Fruit fly (Drosophila melanogaster) whole organism, prepupa: ENCODE data around the gene Nthl1.

ENCODE experiments used
- Blimp-1 ChIP-seq: fragments of 200-800 bp; sonication (Bioruptor generic); optimal IDR thresholded peaks from 3 replicates; lab custom pipeline; 2017; ENCODE audit warnings: missing biosample characterization, missing genetic modification characterization, mild to moderate bottlenecking, moderate library complexity, missing genetic modification reagents
- CG10631 ChIP-seq: fragments of 200-800 bp; sonication (Bioruptor generic); optimal IDR thresholded peaks from 2 replicates; lab custom pipeline; 2016; ENCODE audit warnings: missing biosample characterization, missing genetic modification characterization
- CG11762 ChIP-seq: fragments of 200-800 bp; sonication (Bioruptor generic); optimal IDR thresholded peaks from 3 replicates; lab custom pipeline; 2016; ENCODE audit warnings: missing biosample characterization, missing genetic modification characterization; ENCODE audit not compliant: insufficient read depth
- CG15336 ChIP-seq: fragments of 200-800 bp; sonication (Bioruptor generic); IDR thresholded peaks from 2 replicates; pipeline ENCODE4 v1.3.6; 2022; ENCODE audit warnings: missing biosample characterization, missing genetic modification characterization
- CG1621 ChIP-seq: fragments of 200-800 bp; sonication (Bioruptor generic); optimal IDR thresholded peaks from 3 replicates; lab custom pipeline; 2018; ENCODE audit warnings: missing biosample characterization, mild to moderate bottlenecking, missing genetic modification characterization
- CG16779 ChIP-seq: fragments of 200-800 bp; sonication (Bioruptor generic); optimal IDR thresholded peaks from 3 replicates; lab custom pipeline; 2017; ENCODE audit warnings: missing biosample characterization, mild to moderate bottlenecking, missing genetic modification characterization
- CG3032 ChIP-seq: fragments of 200-800 bp; optimal IDR thresholded peaks from 2 replicates; lab custom pipeline; 2019; ENCODE audit warnings: missing biosample characterization, mild to moderate bottlenecking, missing genetic modification characterization, moderate library complexity
- CG31627 ChIP-seq: fragments of 200-800 bp; sonication (Bioruptor generic); optimal IDR thresholded peaks from 3 replicates; lab custom pipeline; 2016; ENCODE audit warnings: missing biosample characterization, missing genetic modification characterization
- CG32006 ChIP-seq: fragments of 200-800 bp; sonication (Bioruptor generic); optimal IDR thresholded peaks from 3 replicates; lab custom pipeline; 2017; ENCODE audit warnings: missing biosample characterization, mild to moderate bottlenecking, missing genetic modification characterization
- CG34406 ChIP-seq: fragments of 200-800 bp; sonication (Bioruptor generic); optimal IDR thresholded peaks from 3 replicates; lab custom pipeline; 2016; ENCODE audit warnings: missing biosample characterization, missing genetic modification characterization
- CG3919 ChIP-seq: fragments of 200-800 bp; sonication (Bioruptor generic); optimal IDR thresholded peaks from 3 replicates; lab custom pipeline; 2016; ENCODE audit warnings: missing biosample characterization, missing genetic modification characterization
- CG6163 ChIP-seq: fragments of 200-800 bp; sonication (Bioruptor generic); IDR thresholded peaks from 3 replicates; pipeline ENCODE4 v1.3.6; 2022; ENCODE audit warnings: missing biosample characterization, missing genetic modification characterization
- CG6276 ChIP-seq: fragments of 200-800 bp; sonication (Bioruptor generic); optimal IDR thresholded peaks from 2 replicates; lab custom pipeline; 2017; ENCODE audit warnings: missing biosample characterization, mild to moderate bottlenecking, missing genetic modification characterization
- CG6792 ChIP-seq: fragments of 200-800 bp; sonication (Bioruptor generic); optimal IDR thresholded peaks from 3 replicates; lab custom pipeline; 2016; ENCODE audit warnings: missing biosample characterization, missing genetic modification characterization
- CG6808 ChIP-seq: fragments of 200-800 bp; sonication (Bioruptor generic); optimal IDR thresholded peaks from 3 replicates; lab custom pipeline; 2017; ENCODE audit warnings: missing biosample characterization, missing genetic modification characterization, mild to moderate bottlenecking, moderate library complexity, missing genetic modification reagents
- CG7368 ChIP-seq: fragments of 200-800 bp; sonication (Bioruptor generic); optimal IDR thresholded peaks from 3 replicates; lab custom pipeline; 2016; ENCODE audit warnings: missing biosample characterization, missing genetic modification characterization
- CG8119 ChIP-seq: fragments of 200-800 bp; sonication (Bioruptor generic); IDR thresholded peaks from 3 replicates; pipeline ENCODE4 v1.3.6; 2022; ENCODE audit warnings: missing biosample characterization, missing genetic modification characterization
- CG8319 ChIP-seq: fragments of 200-800 bp; sonication (Bioruptor generic); optimal IDR thresholded peaks from 3 replicates; lab custom pipeline; 2016; ENCODE audit warnings: missing biosample characterization, missing genetic modification characterization
- CG8632 ChIP-seq: fragments of 200-800 bp; sonication (Bioruptor generic); optimal IDR thresholded peaks from 3 replicates; lab custom pipeline; 2016; ENCODE audit warnings: missing biosample characterization, missing genetic modification characterization
- CG9139 ChIP-seq: fragments of 200-800 bp; sonication (Bioruptor generic); optimal IDR thresholded peaks from 3 replicates; lab custom pipeline; 2017; ENCODE audit warnings: missing biosample characterization, mild to moderate bottlenecking, missing genetic modification characterization
- Eip75B ChIP-seq: fragments of 200-800 bp; sonication (Bioruptor generic); optimal IDR thresholded peaks from 3 replicates; lab custom pipeline; 2016; ENCODE audit warnings: missing biosample characterization, missing genetic modification characterization
- Eip78C ChIP-seq: fragments of 200-800 bp; sonication (Bioruptor generic); peaks from one replicate; lab custom pipeline; 2016; ENCODE audit warnings: missing biosample characterization, missing genetic modification characterization
- Ets21C ChIP-seq: fragments of 200-800 bp; sonication (Bioruptor generic); optimal IDR thresholded peaks from 3 replicates; lab custom pipeline; 2016; ENCODE audit warnings: missing biosample characterization, missing genetic modification characterization
- Gug ChIP-seq: fragments of 200-800 bp; sonication (Bioruptor generic); IDR thresholded peaks from 2 replicates; pipeline ENCODE4 v1.3.6; 2022; ENCODE audit warnings: missing biosample characterization, missing genetic modification characterization
- Hr38 ChIP-seq: sonication (Bioruptor generic); optimal IDR thresholded peaks from 2 replicates; lab custom pipeline; 2016; ENCODE audit warnings: missing biosample characterization, missing genetic modification characterization
- Hr39 ChIP-seq: fragments of 200-800 bp; sonication (Bioruptor generic); optimal IDR thresholded peaks from 2 replicates; lab custom pipeline; 2016; ENCODE audit warnings: missing biosample characterization, missing genetic modification characterization
- Lpt ChIP-seq: fragments of 200-800 bp; sonication (Bioruptor generic); optimal IDR thresholded peaks from 3 replicates; lab custom pipeline; 2016; ENCODE audit warnings: missing biosample characterization, missing genetic modification characterization
- Met ChIP-seq: fragments of 200-800 bp; sonication (Bioruptor generic); optimal IDR thresholded peaks from 3 replicates; lab custom pipeline; 2016; ENCODE audit warnings: missing biosample characterization, missing genetic modification characterization
- OdsH ChIP-seq: fragments of 200-800 bp; sonication (Bioruptor generic); optimal IDR thresholded peaks from 3 replicates; lab custom pipeline; 2016; ENCODE audit warnings: missing biosample characterization, missing genetic modification characterization
- Smox ChIP-seq: fragments of 200-800 bp; sonication (Bioruptor generic); optimal IDR thresholded peaks from 3 replicates; lab custom pipeline; 2016; ENCODE audit warnings: missing biosample characterization, missing genetic modification characterization
- Sox102F ChIP-seq: fragments of 200-800 bp; sonication (Bioruptor generic); optimal IDR thresholded peaks from 2 replicates; lab custom pipeline; 2016; ENCODE audit warnings: missing biosample characterization, mild to moderate bottlenecking, missing genetic modification characterization
- Sox14 ChIP-seq: fragments of 200-800 bp; sonication (Bioruptor generic); optimal IDR thresholded peaks from 3 replicates; lab custom pipeline; 2016; ENCODE audit warnings: missing biosample characterization, missing genetic modification characterization
- Sox15 ChIP-seq: fragments of 200-800 bp; sonication (Bioruptor generic); optimal IDR thresholded peaks from 3 replicates; lab custom pipeline; 2016; ENCODE audit warnings: missing biosample characterization, missing genetic modification characterization
- acj6 ChIP-seq: fragments of 200-800 bp; sonication (Bioruptor generic); optimal IDR thresholded peaks from 3 replicates; lab custom pipeline; 2016; ENCODE audit warnings: missing biosample characterization, missing genetic modification characterization
- cyc ChIP-seq: fragments of 200-800 bp; sonication (Bioruptor generic); optimal IDR thresholded peaks from 3 replicates; lab custom pipeline; 2016; ENCODE audit warnings: missing biosample characterization, missing genetic modification characterization
- dac ChIP-seq: fragments of 200-800 bp; sonication (Bioruptor generic); optimal IDR thresholded peaks from 2 replicates; lab custom pipeline; 2017; ENCODE audit warnings: missing biosample characterization, mild to moderate bottlenecking, missing genetic modification characterization
- dsx ChIP-seq: fragments of 200-800 bp; optimal IDR thresholded peaks from 3 replicates; lab custom pipeline; 2019; ENCODE audit warnings: missing biosample characterization, mild to moderate bottlenecking, missing genetic modification characterization, moderate library complexity; ENCODE audit not compliant: poor library complexity, severe bottlenecking
- esn ChIP-seq: fragments of 200-800 bp; sonication (Bioruptor generic); optimal IDR thresholded peaks from 2 replicates; lab custom pipeline; 2016; ENCODE audit warnings: missing biosample characterization, mild to moderate bottlenecking, missing genetic modification characterization, moderate library complexity
- fkh ChIP-seq: fragments of 200-800 bp; sonication (Bioruptor generic); optimal IDR thresholded peaks from 3 replicates; lab custom pipeline; 2017; ENCODE audit warnings: missing biosample characterization, mild to moderate bottlenecking, missing genetic modification characterization, moderate library complexity
- lz ChIP-seq: fragments of 200-800 bp; sonication (Bioruptor generic); optimal IDR thresholded peaks from 3 replicates; lab custom pipeline; 2016; ENCODE audit warnings: missing biosample characterization, missing genetic modification characterization
- net ChIP-seq: fragments of 200-800 bp; sonication (Bioruptor generic); optimal IDR thresholded peaks from 3 replicates; lab custom pipeline; 2016; ENCODE audit warnings: missing biosample characterization, missing genetic modification characterization
- pdm3 ChIP-seq: fragments of 200-800 bp; sonication (Bioruptor generic); optimal IDR thresholded peaks from 3 replicates; lab custom pipeline; 2016; ENCODE audit warnings: missing biosample characterization, missing genetic modification characterization
- ss ChIP-seq, 2 experiments: fragments of 200-800 bp; sonication (Bioruptor generic); optimal IDR thresholded peaks; 2 replicates in 1 of 2; 3 replicates in 1 of 2; lab custom pipeline; 2017 to 2018; ENCODE audit warnings: mild to moderate bottlenecking in 2 of 2, missing biosample characterization in 2 of 2, missing genetic modification characterization in 2 of 2, moderate library complexity in 1 of 2
- svp ChIP-seq: fragments of 200-800 bp; sonication (Bioruptor generic); peaks from one replicate; lab custom pipeline; 2016; ENCODE audit warnings: missing biosample characterization, missing genetic modification characterization
- topi ChIP-seq: fragments of 200-800 bp; sonication (Bioruptor generic); optimal IDR thresholded peaks from 3 replicates; lab custom pipeline; 2016; ENCODE audit warnings: missing biosample characterization, missing genetic modification characterization
- vri ChIP-seq: fragments of 200-800 bp; sonication (Bioruptor generic); optimal IDR thresholded peaks from 3 replicates; lab custom pipeline; 2016; ENCODE audit warnings: missing biosample characterization, mild to moderate bottlenecking, missing genetic modification characterization

Nthl1 gene

DNA sequence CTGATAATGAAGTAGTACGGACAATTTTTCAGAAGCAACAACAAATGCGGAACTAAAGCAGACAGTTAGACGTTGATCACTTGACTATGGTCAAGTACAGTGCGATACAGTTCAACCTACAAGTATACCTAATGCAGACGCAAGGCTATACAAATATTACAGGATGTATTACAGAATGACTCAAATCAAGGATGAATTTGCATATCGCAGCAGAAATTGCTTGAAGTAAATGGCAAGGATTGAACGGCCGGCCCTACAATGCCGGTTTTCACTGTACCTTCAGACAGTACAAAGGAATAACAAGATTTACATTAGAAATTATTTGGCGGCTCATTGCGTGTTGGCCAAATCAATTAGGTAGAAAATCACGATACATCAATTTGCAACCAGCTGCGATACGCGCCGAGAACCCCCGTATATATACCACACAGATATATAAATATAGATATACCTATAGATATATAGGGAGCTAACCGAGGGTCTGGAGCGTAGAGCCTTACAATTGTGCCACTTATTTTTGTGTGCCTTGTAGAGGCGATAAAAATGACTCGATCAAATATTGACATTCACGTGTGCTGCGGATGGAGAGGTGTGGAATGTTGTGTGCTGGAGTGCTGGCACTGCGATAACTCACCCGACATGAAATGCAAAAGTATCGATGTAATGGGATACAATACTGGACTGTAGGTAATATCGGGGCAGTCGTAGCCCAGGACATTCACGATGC, 46.1 kb downstream of the Nthl1 start (continued):
- TF ChIP-seq CG1621 (no peak), CG8119 (GFP tag; lab: Robert Waterston, UW) (no peak), CG6808 (GFP tag; lab: Kevin White, UChicago) (peak; percentile 33), Smox (no peak), dac (no peak), CG32006 (GFP tag; lab: Kevin White, UChicago) (peak; percentile 22), net (GFP tag; lab: Kevin White, UChicago) (peak; percentile 33), CG3919 (GFP tag; lab: Kevin White, UChicago) (peak; percentile 19), pdm3 (GFP tag; lab: Kevin White, UChicago) (no peak), CG8632 (GFP tag; lab: Kevin White, UChicago) (peak; percentile 9), fkh (GFP tag; lab: Kevin White, UChicago) (peak; percentile 77), Blimp-1 (GFP tag; lab: Kevin White, UChicago) (no peak)
- TF ChIP-seq, all 60 proteins: peak for 21

DNA sequence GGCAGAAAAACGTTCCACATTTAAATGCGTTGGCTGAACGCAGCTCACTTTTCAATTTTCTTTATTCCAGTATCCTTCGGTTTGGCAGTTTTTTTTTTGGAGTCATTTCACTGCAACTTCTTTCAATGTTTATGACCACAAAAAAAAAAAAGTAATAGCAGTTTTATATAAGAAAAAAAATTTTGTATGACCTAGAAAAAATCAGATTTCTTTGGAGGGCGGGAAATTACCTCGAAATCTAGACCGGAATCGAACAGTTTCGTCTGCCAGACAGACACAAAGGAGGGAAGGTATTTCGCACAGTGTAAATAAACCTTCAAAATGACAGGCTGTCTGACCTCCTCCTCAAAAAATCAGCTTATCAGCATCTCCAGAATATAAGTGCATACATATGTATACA, 47.2 kb downstream of the Nthl1 start:
- TF ChIP-seq Lpt = no peak
- TF ChIP-seq Hr38 (GFP tag; lab: Kevin White, UChicago) = no peak
- TF ChIP-seq CG16779 (tag; lab: Kevin White, UChicago) = no peak
- peak; percentile 16 for TF ChIP-seq Ets21C (GFP tag; lab: Kevin White, UChicago)
- TF ChIP-seq CG3919 (GFP tag; lab: Kevin White, UChicago) = peak; percentile 14
- TF ChIP-seq Eip75B (GFP tag; lab: Kevin White, UChicago) = peak; percentile 28
- TF ChIP-seq Gug (GFP tag; lab: Robert Waterston, UW) = no peak
- no peak for TF ChIP-seq CG3032 (tag; lab: Kevin White, UChicago)
- TF ChIP-seq vri (GFP tag; lab: Kevin White, UChicago) = peak; percentile 27
- peak; percentile 31 for TF ChIP-seq CG8632 (GFP tag; lab: Kevin White, UChicago)
- TF ChIP-seq CG6163 (GFP tag; lab: Robert Waterston, UW) = no peak
- TF ChIP-seq CG6276 = no peak
- peak; percentile 26 for TF ChIP-seq CG6792
- TF ChIP-seq Sox14 (GFP tag; lab: Kevin White, UChicago) = peak; percentile 21
- peak; percentile 56 for TF ChIP-seq Hr39 (GFP tag; lab: Kevin White, UChicago)
- peak; percentile 48 for TF ChIP-seq CG31627 (GFP tag; lab: Kevin White, UChicago)
- no peak for TF ChIP-seq ss (GFP tag; optimal IDR thresholded peaks at IDR 0.05; lab: Kevin White, UChicago)
- no peak for TF ChIP-seq CG32006 (GFP tag; lab: Kevin White, UChicago)
- peak; percentile 0 for TF ChIP-seq net (GFP tag; lab: Kevin White, UChicago)
- TF ChIP-seq cyc = peak; percentile 12
- TF ChIP-seq Eip78C (GFP tag; lab: Kevin White, UChicago) = peak; percentile 70
- TF ChIP-seq topi (GFP tag; lab: Kevin White, UChicago) = peak; percentile 43
- TF ChIP-seq pdm3 (GFP tag; lab: Kevin White, UChicago) = peak; percentile 42
- TF ChIP-seq CG8319 (GFP tag; lab: Kevin White, UChicago) = peak; percentile 32
- peak; percentile 5 for TF ChIP-seq CG7368 (GFP tag; lab: Kevin White, UChicago)
- no peak for TF ChIP-seq CG9139 (GFP tag; lab: Kevin White, UChicago)
- TF ChIP-seq acj6 (GFP tag; lab: Kevin White, UChicago) = peak; percentile 19
- TF ChIP-seq OdsH = no peak
- peak; percentile 59 for TF ChIP-seq Sox102F
- peak; percentile 12 for TF ChIP-seq Sox15 (GFP tag; lab: Kevin White, UChicago)
- peak; percentile 69 for TF ChIP-seq esn
- TF ChIP-seq CG11762 (GFP tag; lab: Kevin White, UChicago) = no peak
- TF ChIP-seq CG34406 = peak; percentile 25
- TF ChIP-seq svp (GFP tag; lab: Kevin White, UChicago) = peak; percentile 97
- TF ChIP-seq lz = peak; percentile 47
- peak; percentile 57 for TF ChIP-seq Met (GFP tag; lab: Kevin White, UChicago)
- TF ChIP-seq dsx (GFP tag; lab: Kevin White, UChicago) = no peak
- TF ChIP-seq CG10631 (GFP tag; lab: Kevin White, UChicago) = no peak
- no peak for TF ChIP-seq CG15336 (GFP tag; lab: Robert Waterston, UW)
